Worm (Caenorhabditis elegans) whole organism, L4/young adult: ENCODE results near the gene K07E3.2.

ENCODE experiments used
- W03F9.2 ChIP-seq: fragments of 150-350 bp; optimal IDR thresholded peaks from 2 replicates; lab custom pipeline; 2014; ENCODE audit warnings: missing biosample characterization, missing genetic modification characterization
- dao-5 ChIP-seq: sonication (generic microtip); optimal IDR thresholded peaks from 2 replicates; lab custom pipeline; 2016; ENCODE audit warnings: missing genotype, missing genetic modification characterization, moderate library complexity, missing compliant biosample characterization
- him-1 ChIP-seq: sonication (generic microtip); optimal IDR thresholded peaks from 2 replicates; lab custom pipeline; 2016; ENCODE audit warnings: missing genotype, missing genetic modification reagents, missing genetic modification characterization, missing compliant biosample characterization

Gene K07E3.2

DNA sequence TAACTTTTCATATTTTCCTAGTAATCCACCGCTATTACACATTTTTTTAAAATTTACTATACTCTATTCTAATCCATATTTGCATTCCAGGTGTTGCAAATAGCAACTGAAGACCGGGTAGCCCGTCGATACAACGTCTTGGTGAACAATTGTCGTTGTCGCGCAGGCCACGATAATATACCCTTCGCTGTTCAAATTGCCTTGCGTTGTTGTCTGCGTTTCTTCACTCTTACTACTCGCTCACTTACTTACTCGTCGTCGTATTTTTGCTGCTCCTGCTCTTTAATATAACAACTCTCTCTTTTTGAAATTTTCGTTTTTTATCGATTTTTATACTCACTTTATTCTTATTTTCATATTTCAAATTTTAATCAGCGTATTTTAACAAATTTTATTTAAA lies at the start of gene K07E3.2:
Gene K07E3.2, plus strand, starts transcription at position 400 of the 400 bp plus-strand sequence.
- TF ChIP-seq dao-5 (tag; lab: Kevin White, UChicago) (no peak), him-1 (no peak), W03F9.2 (tag; lab: Kevin White, UChicago) (no peak)

DNA sequence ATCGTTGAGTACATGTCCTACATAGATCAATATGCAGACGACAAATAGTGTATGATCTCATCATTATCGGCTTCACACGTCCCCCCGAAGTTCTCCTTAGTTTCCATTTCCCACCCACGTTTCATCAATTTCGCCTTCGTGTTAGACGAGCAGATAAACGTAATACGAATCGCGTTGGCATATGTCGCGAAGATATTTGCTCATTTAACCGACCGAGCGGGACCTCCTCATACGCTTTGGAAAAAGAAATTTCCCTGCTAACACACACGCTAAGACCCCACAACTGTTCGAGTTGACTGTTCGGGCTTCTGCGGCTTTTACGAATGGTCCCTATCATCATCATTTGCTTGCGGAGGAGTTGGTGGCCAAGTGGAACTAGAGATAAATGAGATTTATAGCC lies 49.6 kb upstream of the K07E3.2 start:
- TF ChIP-seq dao-5 (tag; lab: Kevin White, UChicago) (no peak), W03F9.2 (tag; lab: Kevin White, UChicago) (no peak), him-1 (no peak)

DNA sequence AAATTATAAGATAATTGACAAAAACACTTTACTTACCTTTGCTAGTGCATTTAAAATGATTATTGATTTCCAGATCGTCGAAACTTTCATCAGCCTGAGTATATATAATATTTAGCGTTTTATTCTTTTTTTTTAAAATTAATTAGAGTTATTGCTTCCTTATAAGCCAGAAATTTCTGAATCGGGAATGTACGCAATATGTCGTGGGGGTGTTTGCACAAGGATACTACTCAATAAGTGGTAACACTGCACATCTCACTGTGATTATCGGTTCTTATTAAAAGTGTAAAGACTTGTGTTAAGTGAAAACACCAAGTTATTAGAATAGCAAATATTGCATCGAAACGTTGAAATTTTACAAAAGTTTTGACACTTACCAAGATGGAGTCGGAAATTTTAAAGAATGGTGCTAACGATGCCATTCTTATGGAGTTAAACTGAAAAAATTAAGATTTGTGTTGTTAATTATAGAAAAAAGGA lies 46.3 kb upstream of the K07E3.2 start, which contains the start of gene dim-1:
Gene dim-1, minus strand, starts transcription at position 430 of the 480 bp plus-strand sequence.
- TF ChIP-seq W03F9.2 (tag; lab: Kevin White, UChicago) (no peak), him-1 (no peak), dao-5 (tag; lab: Kevin White, UChicago) (no peak)

DNA sequence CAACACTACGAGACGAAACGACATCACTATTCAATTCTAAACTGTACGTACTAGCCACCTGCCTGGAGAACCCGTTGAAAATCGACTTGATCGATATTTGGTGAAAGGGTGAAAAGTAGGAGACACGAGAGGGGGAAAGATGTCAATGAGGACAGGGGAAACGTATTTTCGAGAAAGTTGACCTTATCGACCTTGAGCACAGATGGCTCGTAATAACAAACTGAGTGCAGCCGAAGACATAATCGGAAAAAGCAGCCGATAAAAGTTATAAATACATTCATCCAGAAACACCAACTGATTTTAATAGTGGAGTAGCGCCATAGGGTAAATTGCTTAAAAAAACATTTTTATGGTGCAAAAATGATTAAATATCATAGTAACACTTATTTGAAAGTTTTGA lies 44.1 kb upstream of the K07E3.2 start:
- no peak for TF ChIP-seq W03F9.2 (tag; lab: Kevin White, UChicago)
- no peak for TF ChIP-seq dao-5 (tag; lab: Kevin White, UChicago)
- TF ChIP-seq him-1: no peak

DNA sequence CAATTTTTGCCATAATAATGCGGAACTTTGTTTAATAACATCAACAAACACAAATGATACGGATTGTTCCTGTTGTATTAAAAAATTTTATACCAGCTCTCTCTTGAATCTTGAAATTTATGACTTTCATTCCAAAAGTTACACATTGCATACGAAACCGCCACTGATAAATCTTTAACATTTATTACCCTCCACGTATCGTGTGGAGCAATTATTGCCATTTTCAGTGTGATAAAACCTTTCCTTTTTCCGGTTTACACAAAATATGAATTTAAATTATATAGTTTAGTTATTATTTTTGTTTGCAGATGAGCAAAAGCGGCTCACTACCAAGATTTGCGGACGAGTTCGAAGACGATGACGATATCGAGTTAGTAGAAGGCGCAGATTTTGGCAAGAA lies 43.3 kb upstream of the K07E3.2 start, which contains the start of gene C18A11.3:
Gene C18A11.3, plus strand, starts transcription at position 301 of the 400 bp plus-strand sequence.
- no peak for TF ChIP-seq W03F9.2 (tag; lab: Kevin White, UChicago)
- no peak for TF ChIP-seq him-1
- no peak for TF ChIP-seq dao-5 (tag; lab: Kevin White, UChicago)

DNA sequence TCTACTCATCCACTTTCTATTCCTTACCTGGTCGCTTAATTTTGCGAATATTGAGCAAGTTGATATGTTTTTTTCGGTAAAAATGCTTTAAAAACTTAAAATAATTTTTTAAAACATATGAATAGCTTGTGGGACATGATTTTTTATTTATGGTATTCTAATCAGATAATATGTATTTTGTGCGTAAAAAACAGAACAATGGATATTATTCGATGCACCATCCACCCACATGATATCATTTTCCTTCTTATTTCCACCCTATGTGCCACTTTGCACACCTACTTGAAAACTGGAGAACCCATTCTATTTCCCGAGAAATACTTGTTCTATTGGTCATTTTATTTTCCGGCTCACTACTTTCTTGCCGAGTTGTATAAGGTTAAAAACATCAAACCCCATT lies 36.8 kb upstream of the K07E3.2 start, which contains the start of gene C18A11.2:
Gene C18A11.2, plus strand, starts transcription at position 301 of the 400 bp plus-strand sequence.
- TF ChIP-seq W03F9.2 (tag; lab: Kevin White, UChicago): no peak

DNA sequence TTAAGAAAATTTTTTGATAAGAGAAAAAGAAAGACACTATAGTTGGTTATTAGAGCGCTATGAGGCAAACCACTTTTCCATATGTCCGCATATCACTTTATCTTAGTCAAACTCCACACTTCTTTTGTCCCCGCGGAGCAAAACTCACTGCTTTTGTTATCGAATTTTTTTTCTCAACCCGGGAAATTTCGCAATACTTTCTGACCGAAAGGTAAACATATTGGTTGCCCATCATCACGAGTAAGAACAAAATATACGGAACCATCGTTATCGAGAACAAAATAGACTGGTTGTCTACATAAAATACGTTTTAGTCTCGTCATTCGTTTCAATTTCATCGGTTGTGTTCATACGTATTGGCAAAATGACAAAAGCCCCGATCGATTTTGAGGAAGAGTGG lies 34.8 kb upstream of the K07E3.2 start, which contains the start of gene C18A11.1:
Gene C18A11.1, plus strand, starts transcription at position 36 of the 400 bp plus-strand sequence.
- TF ChIP-seq him-1 (no peak), W03F9.2 (tag; lab: Kevin White, UChicago) (peak; percentile 53)

DNA sequence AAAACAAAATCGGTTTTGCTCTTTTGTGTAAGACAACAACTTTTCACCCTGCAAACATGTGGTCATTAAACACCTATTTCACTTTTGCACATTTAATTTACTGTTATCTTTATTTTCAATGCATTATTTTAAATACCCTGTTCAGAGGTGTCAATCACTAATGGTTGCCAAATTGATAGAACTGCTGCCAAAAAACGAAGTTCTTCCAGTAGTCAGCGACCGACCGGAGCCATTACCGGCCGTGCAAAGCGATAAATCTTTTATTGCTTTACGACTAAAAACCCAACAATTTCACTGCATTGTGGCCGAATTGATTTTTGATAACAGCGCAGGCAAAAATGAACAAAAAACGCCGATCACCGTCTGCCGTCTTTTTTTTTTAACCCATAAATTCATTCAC lies 29.6 kb upstream of the K07E3.2 start:
- TF ChIP-seq him-1: no peak
- TF ChIP-seq dao-5 (tag; lab: Kevin White, UChicago): no peak
- no peak for TF ChIP-seq W03F9.2 (tag; lab: Kevin White, UChicago)

DNA sequence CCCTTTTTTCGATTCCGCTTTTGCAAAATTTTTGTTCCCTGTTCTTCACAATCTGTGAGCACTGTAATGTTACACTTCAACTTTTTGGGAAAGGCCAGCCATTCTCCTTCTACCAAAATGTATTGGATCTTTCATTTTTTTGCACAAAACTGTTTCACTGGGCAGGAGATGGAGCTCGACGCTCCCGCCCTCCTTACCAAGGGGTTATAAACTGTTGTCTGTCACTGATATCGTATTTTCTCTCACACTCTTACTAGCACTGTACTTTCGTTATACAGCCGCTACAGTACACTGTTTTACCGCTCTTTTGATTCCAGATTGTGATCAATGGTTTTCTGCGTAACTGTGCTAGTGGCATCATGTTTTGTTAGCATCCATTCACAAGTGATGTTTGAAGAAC lies 26.4 kb upstream of the K07E3.2 start, which contains the start of gene C46F2.1:
Gene C46F2.1, plus strand, starts transcription at position 301 of the 400 bp plus-strand sequence.
- TF ChIP-seq dao-5 (tag; lab: Kevin White, UChicago) (no peak), W03F9.2 (tag; lab: Kevin White, UChicago) (no peak), him-1 (no peak)

DNA sequence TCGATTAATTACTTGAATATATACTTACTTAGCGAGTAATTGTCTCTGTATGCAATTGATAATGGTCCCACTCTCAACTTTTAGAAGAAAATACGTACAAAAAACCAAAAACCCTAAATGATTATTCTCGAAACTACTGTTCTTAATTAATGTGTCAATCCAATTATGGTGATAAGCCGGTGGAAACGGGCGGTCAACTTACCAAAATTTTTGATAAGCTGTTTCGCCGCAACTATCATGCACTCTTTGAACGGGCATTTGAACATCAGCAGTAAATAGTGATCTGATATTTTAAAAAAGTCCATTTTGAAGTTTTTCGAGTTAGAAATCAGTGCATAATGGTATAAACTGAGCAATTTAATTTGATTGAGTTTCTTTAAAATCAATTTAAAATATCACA lies 25.7 kb upstream of the K07E3.2 start:
- TF ChIP-seq dao-5 (tag; lab: Kevin White, UChicago): no peak
- TF ChIP-seq him-1: no peak
- no peak for TF ChIP-seq W03F9.2 (tag; lab: Kevin White, UChicago)

DNA sequence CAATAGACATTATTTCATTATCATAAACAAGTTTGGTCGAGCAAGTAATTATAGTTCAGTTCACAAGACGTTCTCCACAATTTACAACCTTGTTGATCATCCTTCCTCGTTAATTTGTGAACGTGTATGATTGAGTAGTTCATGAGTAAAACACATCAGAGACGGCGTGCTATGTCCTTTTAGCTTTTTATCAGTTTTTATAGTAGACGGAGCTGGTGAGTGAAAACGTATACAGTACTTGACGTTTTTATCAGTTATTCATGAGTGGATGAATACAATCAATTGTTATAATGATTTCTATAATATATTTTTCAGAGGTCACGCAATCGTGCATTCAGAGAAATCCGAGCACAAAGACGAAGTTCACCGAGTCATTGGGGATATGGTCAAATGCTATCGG lies 25.2 kb upstream of the K07E3.2 start:
- no peak for TF ChIP-seq W03F9.2 (tag; lab: Kevin White, UChicago)
- TF ChIP-seq dao-5 (tag; lab: Kevin White, UChicago): no peak
- TF ChIP-seq him-1: no peak

DNA sequence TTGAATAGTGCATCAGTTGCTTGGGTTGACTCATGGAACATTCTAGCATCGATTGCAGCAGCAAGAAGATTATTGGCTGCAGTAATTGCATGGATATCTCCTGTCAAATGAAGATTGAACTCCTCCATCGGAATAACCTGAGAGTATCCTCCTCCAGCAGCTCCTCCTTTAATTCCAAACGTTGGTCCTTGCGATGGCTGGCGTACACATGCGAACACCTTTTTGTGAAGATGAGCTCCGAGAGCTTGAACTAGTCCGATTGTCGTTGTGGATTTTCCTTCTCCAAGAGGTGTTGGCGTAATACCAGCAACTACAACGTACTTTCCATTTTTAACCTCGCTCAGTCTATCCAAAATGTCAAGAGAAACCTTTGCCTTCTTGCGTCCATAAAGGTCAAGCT lies 21.4 kb upstream of the K07E3.2 start:
- no peak for TF ChIP-seq W03F9.2 (tag; lab: Kevin White, UChicago)
- no peak for TF ChIP-seq him-1
- TF ChIP-seq dao-5 (tag; lab: Kevin White, UChicago): no peak

DNA sequence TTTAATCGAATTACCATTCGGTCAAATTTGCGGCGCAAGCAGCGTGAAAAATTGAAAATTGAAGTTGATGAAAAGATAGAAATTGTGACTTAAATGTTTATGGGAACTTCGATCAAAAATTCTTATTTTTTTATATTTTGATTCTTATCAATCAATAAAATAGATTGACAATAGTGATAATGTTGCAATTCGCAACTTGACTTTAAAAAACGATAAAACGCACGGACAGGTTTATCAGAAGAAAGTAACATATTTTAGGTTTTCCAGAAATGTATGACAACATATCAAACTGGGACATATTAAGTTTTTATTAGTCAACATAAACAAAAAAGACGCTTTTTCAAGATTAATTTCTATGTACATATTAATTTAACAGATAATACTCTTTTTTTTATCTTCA lies 20.8 kb upstream of the K07E3.2 start:
- TF ChIP-seq him-1 (no peak), W03F9.2 (tag; lab: Kevin White, UChicago) (no peak), dao-5 (tag; lab: Kevin White, UChicago) (no peak)

DNA sequence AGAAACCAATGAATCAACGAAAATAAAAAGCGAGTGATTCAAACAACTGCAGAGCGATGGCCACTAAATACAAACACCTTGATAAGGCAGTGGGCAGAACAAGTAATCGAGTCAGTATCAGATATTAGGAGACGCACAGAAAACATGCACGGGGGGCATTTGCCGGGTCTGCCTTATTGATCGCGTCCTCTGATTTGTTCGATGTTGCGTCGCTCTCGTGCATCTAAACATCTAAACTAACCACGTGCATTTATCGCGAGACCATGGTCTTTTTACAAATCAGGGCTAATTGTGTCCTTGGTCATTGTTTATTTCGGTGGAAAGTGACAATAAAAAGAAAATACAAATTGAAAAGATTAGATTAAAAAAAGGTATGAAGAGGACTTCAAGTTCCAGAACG lies 20.2 kb upstream of the K07E3.2 start, which contains the start of gene K07E3.4:
Gene K07E3.4, minus strand, starts transcription at position 100 of the 400 bp plus-strand sequence.
- TF ChIP-seq him-1: no peak
- TF ChIP-seq W03F9.2 (tag; lab: Kevin White, UChicago): no peak
- TF ChIP-seq dao-5 (tag; lab: Kevin White, UChicago): no peak

DNA sequence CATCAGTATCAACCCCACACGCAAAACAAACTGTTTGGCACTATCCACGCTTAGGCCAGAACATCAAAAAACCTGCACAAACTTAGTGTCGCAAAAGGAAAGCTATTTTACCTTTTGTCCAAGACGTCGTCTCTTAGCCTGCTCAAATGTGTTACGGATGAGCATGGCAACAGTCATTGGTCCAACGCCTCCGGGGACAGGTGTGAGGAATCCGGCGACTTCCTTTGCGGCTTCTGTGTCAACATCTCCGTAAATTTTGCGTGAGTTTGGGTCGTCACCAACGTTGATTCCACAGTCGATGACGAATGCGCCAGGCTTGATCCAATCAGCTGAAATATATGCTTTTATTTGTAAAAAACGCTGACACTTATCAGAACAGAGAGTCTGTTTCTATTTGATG lies 19.4 kb upstream of the K07E3.2 start:
- TF ChIP-seq W03F9.2 (tag; lab: Kevin White, UChicago) (no peak), dao-5 (tag; lab: Kevin White, UChicago) (no peak), him-1 (no peak)
